Worm (Caenorhabditis elegans): Measurements from ENCODE around the gene Y67D8A.2.
"Not testable (repeated sequence)": the region's sequence is repeated elsewhere in the genome, so short reads cannot be mapped to it uniquely, and the experiment has no call there.

Gene Y67D8A.2

ce11 chrIV:3222140-3222539 is at the start of gene Y67D8A.2:
Gene Y67D8A.2 (plus strand): TSS chrIV:3222440.
- TF ChIP-seq ztf-23 (GFP tag; IDR thresholded peaks at IDR 0.05) = no peak
- TF ChIP-seq klf-2 (GFP tag; conservative IDR thresholded peaks at IDR 0.05) = no peak
- no peak for TF ChIP-seq cog-1 (tag; optimal IDR thresholded peaks at IDR 0.05)

- TF ChIP-seq ztf-23 (GFP tag; IDR thresholded peaks at IDR 0.05); med-1 (GFP tag; optimal IDR thresholded peaks at IDR 0.05; ENCODE audit: insufficient read depth); ztf-29 (GFP tag; IDR thresholded peaks at IDR 0.05): not testable (repeated sequence)
Measured at ce11 chrIV:3172510-3172909, 49.7 kb upstream of the Y67D8A.2 start, which contains the start of gene Y67D8B.1. Gene Y67D8B.1 (minus strand): TSS chrIV:3172610.

- TF ChIP-seq klf-2 (GFP tag; conservative IDR thresholded peaks at IDR 0.05) = no peak
- peak; percentile 71 for TF ChIP-seq ztf-23 (GFP tag; IDR thresholded peaks at IDR 0.05)
Measured at ce11 chrIV:3176067-3176758, 46.0 kb upstream of the Y67D8A.2 start, which contains the start of gene nlp-81. Gene nlp-81 (minus strand): TSS chrIV:3176117.

- TF ChIP-seq med-1 (GFP tag; optimal IDR thresholded peaks at IDR 0.05; ENCODE audit: insufficient read depth) (no peak), ref-1 (GFP tag; conservative IDR thresholded peaks at IDR 0.05) (no peak), ztf-29 (GFP tag; IDR thresholded peaks at IDR 0.05) (no peak), klf-2 (GFP tag; conservative IDR thresholded peaks at IDR 0.05) (no peak), T22C8.4 (GFP tag; IDR thresholded peaks at IDR 0.05) (no peak), tab-1 (GFP tag; IDR thresholded peaks at IDR 0.05) (no peak), ztf-23 (GFP tag; IDR thresholded peaks at IDR 0.05) (no peak), flt-1 (GFP tag; IDR thresholded peaks at IDR 0.05) (no peak)
Measured at ce11 chrIV:3182920-3183319, 39.3 kb upstream of the Y67D8A.2 start.

- TF ChIP-seq tab-1 (GFP tag; IDR thresholded peaks at IDR 0.05) = no peak
- TF ChIP-seq ztf-29 (GFP tag; IDR thresholded peaks at IDR 0.05) = no peak
- TF ChIP-seq ztf-23 (GFP tag; IDR thresholded peaks at IDR 0.05) = no peak
- no peak for TF ChIP-seq med-1 (GFP tag; optimal IDR thresholded peaks at IDR 0.05; ENCODE audit: insufficient read depth)
- TF ChIP-seq flt-1 (GFP tag; IDR thresholded peaks at IDR 0.05) = no peak
- no peak for TF ChIP-seq ref-1 (GFP tag; conservative IDR thresholded peaks at IDR 0.05)
- TF ChIP-seq klf-2 (GFP tag; conservative IDR thresholded peaks at IDR 0.05) = no peak
- TF ChIP-seq T22C8.4 (GFP tag; IDR thresholded peaks at IDR 0.05) = no peak
- TF ChIP-seq cog-1 (tag; optimal IDR thresholded peaks at IDR 0.05) = no peak
Measured at ce11 chrIV:3191466-3191865, 30.8 kb upstream of the Y67D8A.2 start, which contains the start of gene Y67D8B.2. Gene Y67D8B.2 (minus strand): TSS chrIV:3191566.

- TF ChIP-seq ztf-23 (GFP tag; IDR thresholded peaks at IDR 0.05) = no peak
- no peak for TF ChIP-seq tab-1 (GFP tag; IDR thresholded peaks at IDR 0.05)
- TF ChIP-seq flt-1 (GFP tag; IDR thresholded peaks at IDR 0.05) = no peak
- no peak for TF ChIP-seq med-1 (GFP tag; optimal IDR thresholded peaks at IDR 0.05; ENCODE audit: insufficient read depth)
- no peak for TF ChIP-seq cog-1 (tag; optimal IDR thresholded peaks at IDR 0.05)
Measured at ce11 chrIV:3196367-3196766, 25.9 kb upstream of the Y67D8A.2 start.

- TF ChIP-seq cog-1 (tag; optimal IDR thresholded peaks at IDR 0.05) = no peak
Measured at ce11 chrIV:3199041-3199440, 23.2 kb upstream of the Y67D8A.2 start.

ce11 chrIV:3202111-3202510 is 20.1 kb upstream of the Y67D8A.2 start, which contains the start of the genes Y67D8B.3 and Y67D8B.5:
Gene Y67D8B.3 (minus strand): TSS chrIV:3202211.
Gene Y67D8B.5 (plus strand): TSS chrIV:3202343.
- TF ChIP-seq ref-1 (GFP tag; conservative IDR thresholded peaks at IDR 0.05) (no peak), ztf-23 (GFP tag; IDR thresholded peaks at IDR 0.05) (no peak), T22C8.4 (GFP tag; IDR thresholded peaks at IDR 0.05) (no peak), tab-1 (GFP tag; IDR thresholded peaks at IDR 0.05) (no peak), klf-2 (GFP tag; conservative IDR thresholded peaks at IDR 0.05) (no peak), med-1 (GFP tag; optimal IDR thresholded peaks at IDR 0.05; ENCODE audit: insufficient read depth) (no peak), ztf-29 (GFP tag; IDR thresholded peaks at IDR 0.05) (no peak), cog-1 (tag; optimal IDR thresholded peaks at IDR 0.05) (no peak), flt-1 (GFP tag; IDR thresholded peaks at IDR 0.05) (no peak)

- TF ChIP-seq ztf-23 (GFP tag; IDR thresholded peaks at IDR 0.05) (no peak), tab-1 (GFP tag; IDR thresholded peaks at IDR 0.05) (no peak), ref-1 (GFP tag; conservative IDR thresholded peaks at IDR 0.05) (no peak), med-1 (GFP tag; optimal IDR thresholded peaks at IDR 0.05; ENCODE audit: insufficient read depth) (no peak), klf-2 (GFP tag; conservative IDR thresholded peaks at IDR 0.05) (no peak), T22C8.4 (GFP tag; IDR thresholded peaks at IDR 0.05) (no peak), ztf-29 (GFP tag; IDR thresholded peaks at IDR 0.05) (no peak), cog-1 (tag; optimal IDR thresholded peaks at IDR 0.05) (no peak), flt-1 (GFP tag; IDR thresholded peaks at IDR 0.05) (no peak)
Measured at ce11 chrIV:3211929-3212328, 10.3 kb upstream of the Y67D8A.2 start.

ce11 chrIV:3213426-3213825 is 8.8 kb upstream of the Y67D8A.2 start, which contains the start of gene slmp-1:
Gene slmp-1 (plus strand): TSS chrIV:3213760.
- TF ChIP-seq T22C8.4 (GFP tag; IDR thresholded peaks at IDR 0.05) = no peak
- no peak for TF ChIP-seq tab-1 (GFP tag; IDR thresholded peaks at IDR 0.05)
- TF ChIP-seq ztf-29 (GFP tag; IDR thresholded peaks at IDR 0.05) = no peak
- TF ChIP-seq med-1 (GFP tag; optimal IDR thresholded peaks at IDR 0.05; ENCODE audit: insufficient read depth) = no peak

- TF ChIP-seq ref-1 (GFP tag; conservative IDR thresholded peaks at IDR 0.05) (no peak), tab-1 (GFP tag; IDR thresholded peaks at IDR 0.05) (no peak), T22C8.4 (GFP tag; IDR thresholded peaks at IDR 0.05) (no peak), flt-1 (GFP tag; IDR thresholded peaks at IDR 0.05) (no peak), cog-1 (tag; optimal IDR thresholded peaks at IDR 0.05) (no peak), ztf-23 (GFP tag; IDR thresholded peaks at IDR 0.05) (no peak), med-1 (GFP tag; optimal IDR thresholded peaks at IDR 0.05; ENCODE audit: insufficient read depth) (no peak), klf-2 (GFP tag; conservative IDR thresholded peaks at IDR 0.05) (no peak), ztf-29 (GFP tag; IDR thresholded peaks at IDR 0.05) (no peak)
Measured at ce11 chrIV:3221158-3221557, 1.1 kb upstream of the Y67D8A.2 start.
